Worm (Caenorhabditis elegans): ENCODE results near the gene srt-52.

DNA sequence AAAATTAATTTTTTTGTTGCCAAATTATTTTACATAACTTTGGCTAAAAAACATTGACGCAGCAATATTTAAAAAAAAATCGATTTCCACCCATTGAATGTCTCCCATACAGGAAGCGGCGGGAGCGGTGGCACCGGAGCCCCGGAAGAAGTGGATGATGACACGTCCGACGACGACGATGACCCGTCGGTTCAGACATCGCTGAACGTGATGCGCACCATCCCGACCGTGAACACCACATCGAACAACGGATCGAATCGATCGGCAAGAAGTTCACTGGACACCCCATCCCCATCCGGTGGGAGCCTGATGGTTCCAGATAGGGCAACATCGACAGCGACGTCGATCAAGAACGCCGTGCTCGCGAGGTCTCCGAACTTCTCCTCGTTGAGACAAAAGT, 27.6 kb downstream of the srt-52 start:
- TF ChIP-seq tab-1 (GFP tag; IDR thresholded peaks at IDR 0.05): no peak
- TF ChIP-seq med-1 (GFP tag; optimal IDR thresholded peaks at IDR 0.05; ENCODE audit: insufficient read depth): no peak

Measured in whole organism, midembryonic.